Worm (Caenorhabditis elegans) whole organism, early embryonic: Measurements from ENCODE around the gene mcm-7.

Experiments used
- aly-1 ChIP-seq: sonication (generic microtip); optimal IDR thresholded peaks from 2 replicates; lab custom pipeline; 2016; ENCODE audit warnings: missing genetic modification characterization, missing compliant biosample characterization
- flt-1 ChIP-seq: fragments of 200-800 bp; sonication (Bioruptor generic); IDR thresholded peaks from 2 replicates; pipeline ENCODE4 v1.3.6; 2022; ENCODE audit warnings: missing genetic modification characterization, missing compliant biosample characterization

- no peak for TF ChIP-seq aly-1 (tag; lab: Kevin White, UChicago)
- no peak for TF ChIP-seq flt-1
Measured at ce11 chrV:4387916-4388315, 41.0 kb downstream of the mcm-7 start.
